Worm (Caenorhabditis elegans): Measurements from ENCODE around the gene Y71H2AM.20.

The Y71H2AM.20 gene

ce11 chrIII:2801800-2802515 lies 16.2 kb upstream of the Y71H2AM.20 start, which contains the start of the genes twk-45 and Y71H2AM.25:
twk-45 (minus strand) TSS chrIII:2801900.
Y71H2AM.25 (plus strand) TSS chrIII:2802465.
- TF ChIP-seq nhr-77 (tag; optimal IDR thresholded peaks at IDR 0.05) = no peak
- no peak for TF ChIP-seq ama-1 (optimal IDR thresholded peaks at IDR 0.05)
- no peak for TF ChIP-seq ZK546.5 (tag; optimal IDR thresholded peaks at IDR 0.05)
- TF ChIP-seq ceh-16 (tag; optimal IDR thresholded peaks at IDR 0.05) = no peak
- TF ChIP-seq nhr-76 (tag; optimal IDR thresholded peaks at IDR 0.05) = no peak
- TF ChIP-seq fkh-10 (GFP tag; optimal IDR thresholded peaks at IDR 0.05) = no peak
- TF ChIP-seq pha-4 (tag; optimal IDR thresholded peaks at IDR 0.05) = no peak
- no peak for TF ChIP-seq zag-1 (tag; optimal IDR thresholded peaks at IDR 0.05)

- no peak for TF ChIP-seq R02D3.7 (tag; optimal IDR thresholded peaks at IDR 0.05)
These were observed 15.0 kb upstream of the Y71H2AM.20 start for ce11 chrIII:2800743-2801142.

- TF ChIP-seq lin-15B (tag; optimal IDR thresholded peaks at IDR 0.05) (no peak), daf-12 (tag; optimal IDR thresholded peaks at IDR 0.05) (no peak), aly-2 (tag; optimal IDR thresholded peaks at IDR 0.05) (no peak), nhr-28 (tag; optimal IDR thresholded peaks at IDR 0.05) (no peak), mdl-1 (tag; optimal IDR thresholded peaks at IDR 0.05) (no peak)
These were observed 9.8 kb upstream of the Y71H2AM.20 start for ce11 chrIII:2795442-2796023.

ce11 chrIII:2794057-2794456 lies 8.3 kb upstream of the Y71H2AM.20 start:
- peak; percentile 95 for TF ChIP-seq nfya-1 (tag; optimal IDR thresholded peaks at IDR 0.05; ENCODE audit: insufficient read depth)
- no peak for TF ChIP-seq pqm-1 (tag; optimal IDR thresholded peaks at IDR 0.05)

- TF ChIP-seq nhr-237 (tag; optimal IDR thresholded peaks at IDR 0.05) = no peak
- no peak for TF ChIP-seq ceh-9 (tag; optimal IDR thresholded peaks at IDR 0.05)
- TF ChIP-seq nhr-28 (tag; optimal IDR thresholded peaks at IDR 0.05) = no peak
These were observed 2.3 kb upstream of the Y71H2AM.20 start, which contains the start of gene tbcc-1 for ce11 chrIII:2787979-2788491. tbcc-1 (plus strand) TSS chrIII:2788441.

ce11 chrIII:2786740-2787139 lies 992 bp upstream of the Y71H2AM.20 start, which contains the start of gene nduc-2:
nduc-2 (plus strand) TSS chrIII:2786852.
- TF ChIP-seq pha-4 (tag; optimal IDR thresholded peaks at IDR 0.05) (no peak), ama-1 (optimal IDR thresholded peaks at IDR 0.05) (peak; percentile 73)

ce11 chrIII:2781833-2782232 lies 3.9 kb downstream of the Y71H2AM.20 start:
- no peak for TF ChIP-seq ztf-11 (tag; optimal IDR thresholded peaks at IDR 0.05)
- no peak for TF ChIP-seq nhr-23 (tag; optimal IDR thresholded peaks at IDR 0.05)
- no peak for TF ChIP-seq mml-1 (tag; optimal IDR thresholded peaks at IDR 0.05)
- no peak for TF ChIP-seq elt-1 (tag; optimal IDR thresholded peaks at IDR 0.05)
- TF ChIP-seq hmg-11 (tag; optimal IDR thresholded peaks at IDR 0.05) = no peak
- no peak for TF ChIP-seq nhr-237 (tag; optimal IDR thresholded peaks at IDR 0.05)
- TF ChIP-seq nhr-76 (tag; optimal IDR thresholded peaks at IDR 0.05) = no peak
- TF ChIP-seq jun-1 (tag; optimal IDR thresholded peaks at IDR 0.05) = no peak
- TF ChIP-seq nhr-25 (tag; optimal IDR thresholded peaks at IDR 0.05) = no peak
- TF ChIP-seq skn-1 (tag; optimal IDR thresholded peaks at IDR 0.05) = no peak
- TF ChIP-seq nhr-11 (tag; optimal IDR thresholded peaks at IDR 0.05) = no peak
- TF ChIP-seq nhr-28 (tag; optimal IDR thresholded peaks at IDR 0.05) = no peak
- no peak for TF ChIP-seq egl-27 (tag; optimal IDR thresholded peaks at IDR 0.05)
- TF ChIP-seq ceh-28 (tag; optimal IDR thresholded peaks at IDR 0.05) = no peak
- no peak for TF ChIP-seq elt-3 (tag; optimal IDR thresholded peaks at IDR 0.05)
- TF ChIP-seq fkh-10 (GFP tag; optimal IDR thresholded peaks at IDR 0.05) = no peak
- TF ChIP-seq R02D3.7 (tag; optimal IDR thresholded peaks at IDR 0.05) = no peak
- TF ChIP-seq ceh-16 (tag; optimal IDR thresholded peaks at IDR 0.05) = no peak
- TF ChIP-seq zag-1 (tag; optimal IDR thresholded peaks at IDR 0.05) = no peak
- TF ChIP-seq nhr-43 (tag; optimal IDR thresholded peaks at IDR 0.05; ENCODE audit: poor library complexity, severe bottlenecking) = no peak
